Worm (Caenorhabditis elegans) whole organism, late embryonic: ENCODE results near the gene F35B12.10.

Experiments used
- ceh-45 ChIP-seq: fragments of 200-800 bp; sonication (Bioruptor generic); IDR thresholded peaks from 2 replicates; pipeline ENCODE4 v1.3.6; 2022; ENCODE audit warnings: missing genetic modification reagents, missing genetic modification characterization, missing compliant biosample characterization
- hlh-30 ChIP-seq: sonication (generic microtip); optimal IDR thresholded peaks from 2 replicates; lab custom pipeline; 2017; ENCODE audit warnings: antibody characterized with exemption, missing genetic modification characterization, missing compliant biosample characterization; ENCODE audit not compliant: insufficient read depth
- pha-4 ChIP-seq: fragments of 150-350 bp; optimal IDR thresholded peaks from 2 replicates; lab custom pipeline; 2018; ENCODE audit warnings: missing biosample characterization, missing genetic modification reagents, missing genetic modification characterization
- ztf-16 ChIP-seq: sonication (generic microtip); optimal IDR thresholded peaks from 2 replicates; lab custom pipeline; 2017; ENCODE audit warnings: missing genetic modification characterization, missing compliant biosample characterization

DNA sequence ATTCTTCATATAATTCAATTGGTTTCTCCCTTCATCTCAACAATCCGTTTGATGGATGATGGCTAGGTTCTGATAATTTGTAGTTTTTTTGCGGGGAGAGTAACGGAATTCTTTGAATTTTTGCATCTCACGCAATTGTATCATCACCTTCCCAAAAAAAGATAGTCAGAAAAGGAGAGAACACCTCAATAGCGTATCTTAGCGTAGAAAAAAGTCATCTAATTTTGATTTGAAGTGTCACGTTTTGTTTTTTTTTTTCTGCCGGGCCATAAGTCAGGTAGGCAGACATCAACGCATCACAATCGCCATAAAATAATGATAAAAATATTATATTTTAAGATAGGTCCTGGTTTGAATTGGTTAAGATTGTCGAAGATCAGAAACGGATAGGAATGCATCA lies 47.4 kb upstream of the F35B12.10 start:
- TF ChIP-seq ceh-45 (GFP tag; lab: Robert Waterston, UW) = no peak
- no peak for TF ChIP-seq pha-4
- no peak for TF ChIP-seq ztf-16 (tag; lab: Kevin White, UChicago)
- no peak for TF ChIP-seq hlh-30 (tag; lab: Kevin White, UChicago)
